Fruit fly (Drosophila melanogaster): ENCODE results near the gene CG9839.

dm6 chr3R:8854619-8855206 is 49.1 kb upstream of the CG9839 start:
- no peak for TF ChIP-seq pan (optimal IDR thresholded peaks at IDR 0.05)
- TF ChIP-seq usp (GFP tag; optimal IDR thresholded peaks at IDR 0.05), result no peak

Measured in whole organism.